Fruit fly (Drosophila melanogaster) whole organism, pupa: ENCODE results near the gene SclA.

Experiments
- CG12605 ChIP-seq: fragments of 200-800 bp; sonication (Bioruptor generic); IDR thresholded peaks from 2 replicates; pipeline ENCODE4 v1.3.6; 2022; ENCODE audit warnings: missing biosample characterization, missing genetic modification characterization
- CG13204 ChIP-seq: fragments of 200-800 bp; sonication (Bioruptor generic); optimal IDR thresholded peaks from 2 replicates; lab custom pipeline; 2018; ENCODE audit warnings: missing biosample characterization, mild to moderate bottlenecking, missing genetic modification characterization, moderate library complexity
- CG15710 ChIP-seq: fragments of 200-800 bp; sonication (Bioruptor generic); optimal IDR thresholded peaks from 2 replicates; lab custom pipeline; 2018; ENCODE audit warnings: missing biosample characterization, mild to moderate bottlenecking, missing genetic modification characterization, moderate library complexity
- CG32121 ChIP-seq: fragments of 200-800 bp; sonication (Bioruptor generic); IDR thresholded peaks from 2 replicates; pipeline ENCODE4 v1.3.6; 2022; ENCODE audit warnings: missing biosample characterization, missing genetic modification characterization
- CG34367 ChIP-seq: fragments of 200-800 bp; sonication (Bioruptor generic); optimal IDR thresholded peaks from 2 replicates; lab custom pipeline; 2018; ENCODE audit warnings: missing biosample characterization, mild to moderate bottlenecking, missing genetic modification characterization
- EcR ChIP-seq: fragments of 200-800 bp; sonication (Bioruptor generic); optimal IDR thresholded peaks from 3 replicates; lab custom pipeline; 2019; ENCODE audit warnings: missing biosample characterization, missing genetic modification characterization, mild to moderate bottlenecking, moderate library complexity, missing genetic modification reagents
- Snoo ChIP-seq: fragments of 200-800 bp; sonication (Bioruptor generic); optimal IDR thresholded peaks from 3 replicates; lab custom pipeline; 2017; ENCODE audit warnings: missing biosample characterization, mild to moderate bottlenecking, missing genetic modification characterization, inconsistent platforms
- gl ChIP-seq: fragments of 200-800 bp; sonication (Bioruptor generic); optimal IDR thresholded peaks from 2 replicates; lab custom pipeline; 2018; ENCODE audit warnings: missing biosample characterization, mild to moderate bottlenecking, missing genetic modification characterization

DNA sequence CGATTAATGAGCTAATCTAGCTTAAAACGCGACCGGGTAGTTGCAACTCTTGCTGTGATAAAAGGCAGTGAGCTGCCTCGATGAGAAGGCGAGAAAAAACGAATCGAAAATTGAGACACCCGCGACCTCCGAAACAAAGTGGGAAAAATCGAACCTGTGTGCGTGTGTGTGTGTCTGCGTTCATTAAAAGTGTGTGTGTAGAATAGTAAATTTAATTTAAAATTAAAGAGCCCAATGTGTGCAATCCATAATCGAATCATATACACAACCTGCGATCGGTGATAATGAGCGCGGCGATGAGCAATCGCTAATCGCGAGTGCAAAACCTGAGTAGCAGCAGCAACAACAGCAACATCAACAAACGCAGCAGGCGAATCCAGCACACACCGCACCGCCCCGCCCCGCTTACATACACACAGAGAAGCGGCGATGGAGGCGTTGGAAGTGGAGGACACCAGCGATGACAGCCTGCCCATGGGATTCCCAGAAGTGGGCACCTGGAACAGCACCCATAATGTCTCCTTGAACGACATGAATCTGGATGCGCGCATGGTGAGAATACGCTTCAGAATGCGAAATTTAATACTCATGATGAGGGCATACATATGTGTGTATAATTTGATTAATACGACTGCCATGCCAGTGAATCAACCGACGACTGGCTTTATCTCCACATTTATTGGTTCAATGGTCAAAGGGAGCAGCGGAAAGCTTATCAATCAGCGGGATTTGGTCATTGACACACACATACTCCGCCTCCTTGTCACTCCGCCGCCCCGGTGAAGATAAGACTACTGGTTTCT, 51.0 kb downstream of the SclA start:
- no peak for TF ChIP-seq CG15710 (tag; lab: Kevin White, UChicago)
- peak; percentile 93 for TF ChIP-seq EcR (GFP tag; lab: Kevin White, UChicago)
- TF ChIP-seq CG34367 (tag; lab: Kevin White, UChicago) = no peak
- no peak for TF ChIP-seq gl (tag; lab: Kevin White, UChicago)
- TF ChIP-seq CG32121 (GFP tag; lab: Robert Waterston, UW) = peak; percentile 51; the same call in 1 of the 2 replicates
- TF ChIP-seq CG12605 (GFP tag; lab: Robert Waterston, UW) = no peak
- TF ChIP-seq CG13204 (GFP tag; lab: Kevin White, UChicago) = no peak
- no peak for TF ChIP-seq Snoo (tag; lab: Kevin White, UChicago)
